Fruit fly (Drosophila melanogaster) whole organism, adult: Measurements from ENCODE around the gene Pep.

Source experiments
- CG14711 ChIP-seq: fragments of 200-800 bp; sonication (Bioruptor generic); optimal IDR thresholded peaks from 2 replicates; lab custom pipeline; 2018; ENCODE audit warnings: missing biosample characterization, mild to moderate bottlenecking, missing genetic modification characterization, moderate library complexity
- CG5204 ChIP-seq: fragments of 200-800 bp; sonication (Bioruptor generic); optimal IDR thresholded peaks from 2 replicates; lab custom pipeline; 2016; ENCODE audit warnings: missing biosample characterization, missing genetic modification characterization
- Hr96 ChIP-seq: fragments of 200-800 bp; sonication (Bioruptor generic); optimal IDR thresholded peaks from 2 replicates; lab custom pipeline; 2016; ENCODE audit warnings: missing biosample characterization, missing genetic modification characterization
- pad ChIP-seq: fragments of 200-800 bp; sonication (Bioruptor generic); optimal IDR thresholded peaks from 3 replicates; lab custom pipeline; 2017; ENCODE audit warnings: missing biosample characterization, missing genetic modification characterization, mild to moderate bottlenecking, moderate library complexity, missing genetic modification reagents

DNA sequence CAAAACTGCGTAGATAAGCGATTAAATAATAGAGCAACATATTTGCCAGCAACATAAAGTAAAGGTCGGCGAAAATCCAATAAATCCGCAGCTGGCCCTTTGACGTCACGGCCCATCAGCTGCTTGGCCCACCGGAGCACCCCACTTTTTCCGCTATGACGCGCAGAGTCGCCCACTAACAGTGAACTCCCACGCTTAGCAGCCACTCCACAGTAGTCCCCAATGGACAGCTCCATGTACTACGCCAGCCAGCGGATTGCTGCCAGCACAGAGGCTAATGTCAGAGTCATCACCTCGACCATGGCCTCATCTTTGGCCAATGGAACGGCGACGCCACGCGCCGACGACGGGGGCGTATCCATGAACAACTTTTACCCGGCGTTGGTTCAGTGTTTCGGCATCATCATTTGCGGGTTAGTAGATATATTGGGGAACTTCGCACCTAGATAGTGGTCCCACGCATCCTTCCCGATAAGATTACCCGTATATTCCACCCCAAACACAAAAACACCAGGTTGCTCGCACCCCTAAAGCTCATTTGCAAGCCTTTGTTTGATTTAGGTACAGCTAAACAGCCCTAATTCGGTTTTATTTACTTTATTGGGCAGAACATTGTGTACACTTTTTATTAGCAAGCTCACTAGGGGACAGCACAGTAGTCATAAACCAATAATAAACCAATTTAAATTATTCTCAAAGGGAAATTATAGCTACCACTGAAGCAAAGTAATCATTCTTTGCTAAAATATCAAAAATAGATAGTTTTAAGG lies 22.6 kb downstream of the Pep start:
- TF ChIP-seq Hr96 (no peak), CG14711 (tag; lab: Kevin White, UChicago) (no peak), CG5204 (GFP tag; lab: Kevin White, UChicago) (no peak), pad (GFP tag; lab: Kevin White, UChicago) (no peak)
